Fruit fly (Drosophila melanogaster): ENCODE data around the gene Atet.

Gene Atet

DNA sequence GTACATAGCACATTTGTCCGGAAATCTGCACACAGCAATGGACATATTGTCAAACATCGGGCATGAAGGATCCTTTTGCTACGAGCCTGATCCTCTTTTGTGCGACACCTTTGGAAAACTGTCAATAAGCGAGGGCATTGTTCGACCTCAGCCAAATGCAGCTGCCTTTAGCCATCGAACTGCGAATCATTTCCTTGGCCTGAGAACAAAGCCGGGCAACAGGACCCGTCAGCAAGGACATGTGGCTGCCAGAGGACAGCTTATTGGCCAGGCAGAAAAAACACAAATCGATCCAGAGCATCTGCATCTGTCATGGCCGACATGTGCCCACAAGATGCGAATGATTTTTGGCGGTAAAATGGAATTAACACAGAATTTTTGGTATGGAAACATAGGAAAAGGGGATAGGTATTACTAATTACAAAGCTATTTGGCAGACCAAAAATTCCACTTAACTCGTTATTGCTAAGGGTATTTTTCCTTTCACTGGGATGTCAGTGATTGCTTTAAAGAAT is 36.4 kb downstream of the Atet start:
- no peak for TF ChIP-seq CG7045 (GFP tag; optimal IDR thresholded peaks at IDR 0.05)

DNA sequence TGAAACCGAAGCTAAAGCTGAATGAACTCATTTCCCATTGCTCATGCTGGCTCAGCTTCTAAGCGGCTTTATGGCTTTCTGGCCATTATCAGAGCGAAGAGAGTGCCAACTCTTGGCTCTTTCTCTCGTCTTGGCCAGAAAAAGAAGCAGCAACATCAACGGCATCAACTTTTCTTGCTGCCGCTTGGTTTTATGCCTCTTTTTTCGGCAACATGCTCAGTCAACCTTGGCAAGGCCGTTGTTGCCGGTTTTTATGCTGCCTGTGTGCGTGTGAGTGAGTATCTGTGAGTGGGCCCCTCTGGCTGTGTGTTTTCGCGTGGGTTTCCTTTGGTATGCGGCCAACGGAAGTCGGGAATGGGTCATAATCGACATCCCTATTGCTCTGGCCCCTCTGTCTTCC is 36.9 kb downstream of the Atet start:
- TF ChIP-seq toe (GFP tag; optimal IDR thresholded peaks at IDR 0.05) (no peak), cnc (optimal IDR thresholded peaks at IDR 0.05) (no peak), ovo (GFP tag; optimal IDR thresholded peaks at IDR 0.05) (no peak), CG33017 (tag; optimal IDR thresholded peaks at IDR 0.05) (no peak), Hr96 (GFP tag; optimal IDR thresholded peaks at IDR 0.05) (no peak), CG12768 (GFP tag; optimal IDR thresholded peaks at IDR 0.05) (no peak), Mnt (GFP tag; optimal IDR thresholded peaks at IDR 0.05) (no peak)

DNA sequence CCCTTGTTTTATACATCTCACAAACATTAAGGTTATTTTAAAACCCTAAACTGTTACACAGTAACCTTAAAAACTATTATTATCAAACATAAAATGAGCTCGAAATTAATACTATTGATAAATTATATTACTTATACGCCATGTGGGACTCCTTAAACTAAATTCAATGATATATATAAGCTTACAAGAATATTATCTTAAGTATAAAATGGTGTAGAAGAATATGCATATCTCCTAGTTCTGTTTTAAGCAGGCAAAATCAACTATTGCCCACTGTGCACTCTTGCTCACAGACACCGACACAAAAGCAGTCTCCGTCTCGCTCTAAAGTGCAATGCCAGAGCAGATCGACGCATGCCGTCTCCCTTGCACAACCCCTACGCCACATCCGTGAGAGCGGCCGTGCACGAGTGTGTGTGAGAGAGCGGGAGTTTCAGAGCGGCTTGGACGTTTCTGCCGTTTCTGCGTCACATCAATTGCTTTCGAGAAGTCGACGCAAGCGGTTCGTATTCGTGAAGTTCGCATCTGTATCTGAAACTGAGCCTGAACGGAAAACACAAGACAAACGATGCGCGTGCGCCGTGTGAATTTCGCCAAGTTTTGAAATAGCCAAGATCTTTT is 37.9 kb downstream of the Atet start:
- TF ChIP-seq pad (GFP tag; optimal IDR thresholded peaks at IDR 0.05) (peak; percentile 93), CG14711 (tag; optimal IDR thresholded peaks at IDR 0.05) (no peak), tj (GFP tag; optimal IDR thresholded peaks at IDR 0.05) (peak; percentile 55), bab1 (GFP tag; optimal IDR thresholded peaks at IDR 0.05) (peak; percentile 33)

DNA sequence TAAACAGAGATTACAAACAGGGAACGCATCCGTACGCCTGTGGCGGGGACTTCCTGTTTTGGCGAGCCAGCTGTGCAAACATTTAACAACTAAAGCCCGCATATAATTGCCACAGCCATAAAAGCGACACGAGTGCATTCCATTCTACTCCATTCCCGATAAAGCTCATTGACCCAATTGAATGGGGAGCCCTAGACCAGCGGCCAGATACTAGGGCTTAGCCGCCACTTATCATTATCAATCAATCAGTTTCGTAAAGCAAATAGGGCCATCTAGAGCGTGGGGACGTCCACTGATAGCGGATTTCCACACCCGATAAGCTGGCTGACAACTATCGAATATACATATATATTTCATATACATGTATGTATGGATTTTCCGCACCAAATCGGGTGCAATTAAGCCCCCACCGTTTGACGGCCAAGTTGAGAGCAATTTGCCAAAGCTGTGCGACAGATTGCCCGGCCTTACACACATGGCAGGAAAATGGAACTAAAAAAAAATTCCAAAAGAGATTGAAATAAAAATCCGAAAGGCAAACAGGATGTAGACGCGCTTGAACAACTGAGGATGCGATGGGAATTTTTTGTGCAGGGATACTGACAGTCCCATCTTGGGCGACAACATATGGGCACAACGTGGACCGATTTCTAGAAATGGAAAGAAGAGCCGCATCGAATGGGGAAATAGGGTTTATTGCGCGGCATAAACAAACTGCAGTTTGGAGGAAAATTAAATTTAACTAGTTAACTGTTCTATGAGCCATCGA is 39.3 kb downstream of the Atet start:
- TF ChIP-seq ovo (GFP tag; optimal IDR thresholded peaks at IDR 0.05) (no peak), CG7045 (GFP tag; optimal IDR thresholded peaks at IDR 0.05) (no peak), Hr96 (GFP tag; optimal IDR thresholded peaks at IDR 0.05) (no peak), pad (GFP tag; optimal IDR thresholded peaks at IDR 0.05) (no peak), cnc (optimal IDR thresholded peaks at IDR 0.05) (no peak), Clk (GFP tag; optimal IDR thresholded peaks at IDR 0.05) (no peak), CG11617 (GFP tag; optimal IDR thresholded peaks at IDR 0.05) (no peak), kay (GFP tag; ENCODE audit: borderline replicate concordance) (no peak), CG33017 (tag; optimal IDR thresholded peaks at IDR 0.05) (no peak)

DNA sequence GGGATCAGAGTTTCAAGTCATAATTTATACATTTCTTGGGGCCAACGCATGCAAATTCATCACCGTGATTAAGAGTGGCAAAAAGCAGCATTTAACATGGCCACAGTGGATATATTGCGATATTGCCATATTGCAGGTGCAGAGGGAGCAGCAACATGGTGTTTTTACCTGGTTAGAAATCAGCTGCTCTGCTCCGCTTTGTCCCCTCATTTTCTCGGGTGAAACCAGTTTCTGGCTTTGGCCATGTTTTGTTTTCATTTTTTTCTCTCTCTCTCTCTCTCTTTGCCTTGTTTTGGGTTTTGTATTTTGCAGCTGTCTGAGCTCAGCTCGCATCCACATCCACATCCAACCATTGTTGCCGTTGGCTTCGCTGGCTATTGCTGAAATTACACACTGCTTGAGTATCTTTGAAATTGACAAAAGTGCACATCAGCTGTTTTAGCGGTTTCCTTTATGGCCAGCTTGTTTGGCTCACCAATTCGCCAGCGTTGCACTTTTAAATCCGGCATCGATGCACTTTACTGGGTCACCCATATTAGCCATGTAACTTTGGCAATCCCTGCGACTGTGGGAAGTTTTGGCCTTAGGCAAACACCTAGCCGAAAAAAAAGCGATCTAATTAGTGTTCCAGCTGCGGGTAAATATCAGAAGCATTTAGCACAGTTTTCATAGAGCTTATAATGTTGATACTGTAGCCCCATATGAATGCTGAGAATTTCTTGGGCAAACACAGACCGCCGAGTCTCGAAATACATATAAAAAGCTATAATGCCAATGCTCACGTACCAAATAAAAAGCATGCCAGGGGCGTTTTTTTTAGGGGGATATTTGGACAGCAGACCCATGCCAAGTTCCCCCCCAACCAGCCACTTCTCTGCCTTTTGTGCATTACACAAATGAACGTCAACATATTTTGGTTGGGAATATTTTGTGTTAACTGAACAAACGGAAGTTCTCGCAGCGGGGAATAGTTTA is 41.6 kb downstream of the Atet start:
- no peak for TF ChIP-seq CG14711 (tag; optimal IDR thresholded peaks at IDR 0.05)
- TF ChIP-seq CG33017 (tag; optimal IDR thresholded peaks at IDR 0.05) = no peak
- peak; percentile 98 for TF ChIP-seq tj (GFP tag; optimal IDR thresholded peaks at IDR 0.05)
- TF ChIP-seq CG7101 (tag; optimal IDR thresholded peaks at IDR 0.05) = no peak

DNA sequence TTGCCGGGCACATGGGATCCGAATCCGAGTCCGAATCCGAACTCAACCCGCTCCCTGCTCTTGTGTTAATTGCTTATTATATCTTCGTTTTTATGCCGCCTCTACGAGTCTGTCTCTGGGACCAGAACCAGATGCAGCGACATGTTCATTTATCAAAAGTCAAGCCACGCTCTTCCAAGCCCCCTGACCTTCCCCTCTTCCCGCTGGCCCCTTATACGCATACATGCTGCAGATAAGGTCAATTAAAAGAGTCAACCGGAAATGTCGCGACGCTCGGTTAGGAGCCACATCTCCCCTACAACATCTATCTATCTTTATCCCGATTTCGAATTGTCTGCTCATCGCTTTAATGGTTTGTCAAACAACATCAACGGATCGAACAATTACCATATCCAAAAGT is 44.0 kb downstream of the Atet start:
- TF ChIP-seq ovo (GFP tag; optimal IDR thresholded peaks at IDR 0.05) (no peak), CG7101 (tag; optimal IDR thresholded peaks at IDR 0.05) (no peak), tj (GFP tag; optimal IDR thresholded peaks at IDR 0.05) (no peak), kay (GFP tag; ENCODE audit: borderline replicate concordance) (no peak), toe (GFP tag; optimal IDR thresholded peaks at IDR 0.05) (no peak), CG12768 (GFP tag; optimal IDR thresholded peaks at IDR 0.05) (no peak), CG14711 (tag; optimal IDR thresholded peaks at IDR 0.05) (no peak), Mnt (GFP tag; optimal IDR thresholded peaks at IDR 0.05) (no peak), Clk (GFP tag; optimal IDR thresholded peaks at IDR 0.05) (no peak), CG33017 (tag; optimal IDR thresholded peaks at IDR 0.05) (no peak), pad (GFP tag; optimal IDR thresholded peaks at IDR 0.05) (no peak), CG1620 (GFP tag; optimal IDR thresholded peaks at IDR 0.05) (no peak)

DNA sequence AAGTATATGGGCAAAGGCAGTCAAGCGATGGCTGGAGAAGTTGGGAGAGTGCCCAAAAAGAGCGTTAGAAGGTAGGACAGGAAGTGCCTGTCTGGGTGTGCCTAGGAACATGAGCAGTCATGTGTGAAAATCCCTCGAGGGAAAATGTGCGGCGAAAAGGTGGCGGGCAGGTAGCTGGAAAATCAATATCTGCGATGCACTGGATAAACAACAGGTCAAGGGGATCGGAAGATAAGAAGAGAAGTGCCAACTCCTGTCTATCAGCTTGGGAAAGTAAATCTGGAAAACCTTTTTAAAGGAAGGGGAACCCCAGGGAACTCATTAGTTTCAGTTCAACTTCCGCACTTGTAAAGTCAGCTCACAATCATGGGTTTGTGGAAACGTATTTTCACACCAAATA is 44.7 kb downstream of the Atet start:
- TF ChIP-seq CG12768 (GFP tag; optimal IDR thresholded peaks at IDR 0.05) = no peak
- TF ChIP-seq cic (GFP tag; optimal IDR thresholded peaks at IDR 0.05) = no peak
- no peak for TF ChIP-seq CG14711 (tag; optimal IDR thresholded peaks at IDR 0.05)
- TF ChIP-seq Hr96 (GFP tag; optimal IDR thresholded peaks at IDR 0.05) = no peak
- TF ChIP-seq toe (GFP tag; optimal IDR thresholded peaks at IDR 0.05) = no peak
- TF ChIP-seq CG5204 (GFP tag; optimal IDR thresholded peaks at IDR 0.05) = no peak
- TF ChIP-seq CG11617 (GFP tag; optimal IDR thresholded peaks at IDR 0.05) = no peak
- no peak for TF ChIP-seq bab1 (GFP tag; optimal IDR thresholded peaks at IDR 0.05)
- TF ChIP-seq CG7101 (tag; optimal IDR thresholded peaks at IDR 0.05) = no peak
- no peak for TF ChIP-seq pad (GFP tag; optimal IDR thresholded peaks at IDR 0.05)
- TF ChIP-seq Clk (GFP tag; optimal IDR thresholded peaks at IDR 0.05) = no peak
- TF ChIP-seq CG7045 (GFP tag; optimal IDR thresholded peaks at IDR 0.05) = no peak
- no peak for TF ChIP-seq cnc (optimal IDR thresholded peaks at IDR 0.05)
- TF ChIP-seq CG1620 (GFP tag; optimal IDR thresholded peaks at IDR 0.05) = no peak
